Worm (Caenorhabditis elegans): Measurements from ENCODE around the gene twk-7.
A peak's percentile ranks its signal among the peaks of the same experiment; 100 is the strongest.

twk-7 gene

DNA sequence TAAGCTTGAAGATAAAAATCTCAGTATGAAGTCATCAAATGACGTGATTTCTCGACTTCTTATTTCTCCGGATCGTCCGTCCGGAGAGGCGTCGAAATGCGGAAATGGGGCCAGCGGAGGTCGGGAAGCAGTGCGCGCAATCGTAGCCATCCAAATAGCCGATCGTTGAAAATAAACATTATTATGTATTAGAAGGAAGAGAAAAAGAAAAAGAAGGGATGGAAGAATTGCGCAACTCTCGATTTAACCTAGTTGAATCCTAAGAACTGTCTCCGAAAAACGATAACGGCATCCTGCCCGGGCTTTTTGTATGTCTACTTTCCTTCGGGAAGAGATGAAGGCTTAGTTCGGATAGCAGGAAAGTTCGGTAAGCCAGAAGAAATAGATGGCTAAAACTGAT is 41.4 kb downstream of the twk-7 start:
- TF ChIP-seq skn-1 (tag; optimal IDR thresholded peaks at IDR 0.05) = no peak
- no peak for TF ChIP-seq mep-1 (tag; optimal IDR thresholded peaks at IDR 0.05)
- TF ChIP-seq daf-16 (GFP tag; optimal IDR thresholded peaks at IDR 0.05) = no peak
- TF ChIP-seq daf-16 (tag; optimal IDR thresholded peaks at IDR 0.05) = no peak
- TF ChIP-seq Y75B8A.6 (GFP tag; IDR thresholded peaks at IDR 0.05) = no peak

DNA sequence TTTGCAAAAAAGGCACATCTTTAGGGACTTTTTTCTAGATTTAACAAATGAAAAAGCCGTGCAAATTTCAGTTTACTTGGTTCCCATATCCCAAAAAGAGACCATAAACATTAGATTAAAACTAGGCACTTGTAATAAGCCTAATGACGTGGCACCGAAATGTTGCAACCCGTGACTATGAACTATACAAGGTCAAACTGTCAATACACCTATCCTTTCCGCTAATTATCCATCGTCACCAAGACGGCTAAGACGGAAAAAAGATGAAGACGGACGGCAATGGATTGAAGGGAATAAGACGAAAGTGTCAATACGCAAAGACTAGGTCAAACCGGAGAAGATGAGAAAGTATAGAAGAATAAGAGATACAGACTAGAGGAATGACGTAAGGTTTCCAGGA is 44.6 kb downstream of the twk-7 start:
- TF ChIP-seq dve-1 (tag; optimal IDR thresholded peaks at IDR 0.05; ENCODE audit: insufficient read depth) = no peak
- peak; percentile 4 for TF ChIP-seq hlh-11 (tag; optimal IDR thresholded peaks at IDR 0.05)
- TF ChIP-seq unc-62 (GFP tag; optimal IDR thresholded peaks at IDR 0.05 in 1 of 2) = peak in 1 of 2 experiments; percentile 50
- TF ChIP-seq unc-62 (tag; optimal IDR thresholded peaks at IDR 0.05) = no peak
- TF ChIP-seq nhr-28 (tag; optimal IDR thresholded peaks at IDR 0.05) = peak; percentile 38
- peak; percentile 1 for TF ChIP-seq aha-1 (tag)
- TF ChIP-seq dmd-6 (GFP tag; IDR thresholded peaks at IDR 0.05) = no peak
- TF ChIP-seq nhr-25 (tag; optimal IDR thresholded peaks at IDR 0.05; ENCODE audit: borderline replicate concordance, insufficient read depth) = peak; percentile 26

DNA sequence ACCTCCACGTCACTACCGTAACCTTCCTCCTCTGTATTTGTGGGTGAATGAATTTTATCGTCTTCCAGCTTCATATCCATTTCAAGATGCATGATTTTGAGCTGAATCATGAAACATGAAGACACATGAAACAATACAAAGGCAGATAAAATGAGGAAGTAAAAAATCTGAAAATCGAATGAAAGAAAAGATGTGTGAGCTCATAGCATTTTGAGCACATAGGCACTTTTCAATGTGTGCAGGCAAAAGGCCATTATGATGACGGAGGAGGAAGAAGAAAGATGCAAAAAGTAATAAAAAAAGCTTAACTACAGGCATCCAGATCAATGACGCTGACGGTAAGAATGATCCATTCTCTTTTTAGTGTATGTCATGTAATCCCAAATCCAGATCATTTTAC is 45.8 kb downstream of the twk-7 start, which contains the start of gene ztf-30:
TSS of gene ztf-30 (minus strand) at position 101 of the 400 bp plus-strand sequence.
- no peak for TF ChIP-seq madf-5 (GFP tag; IDR thresholded peaks at IDR 0.05)
- no peak for TF ChIP-seq dpl-1 (GFP tag; optimal IDR thresholded peaks at IDR 0.05)
- TF ChIP-seq snpc-4 (tag; optimal IDR thresholded peaks at IDR 0.05) = no peak
- TF ChIP-seq zip-11 (GFP tag; IDR thresholded peaks at IDR 0.05) = no peak
- TF ChIP-seq F44E2.7 (GFP tag; IDR thresholded peaks at IDR 0.05) = no peak
- no peak for TF ChIP-seq lim-7 (GFP tag; IDR thresholded peaks at IDR 0.05)
- no peak for TF ChIP-seq hlh-11 (tag; optimal IDR thresholded peaks at IDR 0.05)
- TF ChIP-seq attf-4 (tag; optimal IDR thresholded peaks at IDR 0.05) = no peak
- TF ChIP-seq dmd-9 (GFP tag; IDR thresholded peaks at IDR 0.05) = no peak
- no peak for TF ChIP-seq ces-1 (GFP tag; optimal IDR thresholded peaks at IDR 0.05)
- no peak for TF ChIP-seq unc-62 (GFP tag; optimal IDR thresholded peaks at IDR 0.05 in 1 of 2)
- TF ChIP-seq unc-62 (tag; optimal IDR thresholded peaks at IDR 0.05) = no peak
- no peak for TF ChIP-seq Y75B8A.6 (GFP tag; IDR thresholded peaks at IDR 0.05)
- no peak for TF ChIP-seq zag-1 (tag; optimal IDR thresholded peaks at IDR 0.05)
- no peak for TF ChIP-seq php-3 (GFP tag; IDR thresholded peaks at IDR 0.05)

- TF ChIP-seq jun-1 (tag; optimal IDR thresholded peaks at IDR 0.05) = no peak
- peak; percentile 38 for TF ChIP-seq aha-1 (tag)
Observed at ce11 chrIII:8596692-8597091, 46.8 kb downstream of the twk-7 start.

DNA sequence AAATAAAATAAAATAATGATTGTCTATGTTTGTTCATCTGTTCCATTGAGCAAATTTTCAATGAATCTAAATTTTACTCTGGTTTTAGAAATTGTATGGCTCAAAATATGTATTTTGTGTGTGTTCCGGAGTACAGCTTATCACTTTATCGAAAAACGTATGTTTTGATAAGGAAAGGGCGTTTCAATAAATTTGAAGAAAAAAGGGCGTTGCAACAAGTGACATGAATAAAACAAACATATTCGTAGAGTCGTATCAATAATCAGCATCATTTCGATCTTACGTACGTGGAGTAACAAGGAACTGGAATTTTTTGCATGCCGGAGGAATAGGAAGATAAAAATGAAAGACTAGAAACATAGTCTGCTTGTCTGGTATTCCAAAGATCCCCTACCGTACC is 49.5 kb downstream of the twk-7 start:
- TF ChIP-seq nhr-28 (tag; optimal IDR thresholded peaks at IDR 0.05) (peak; percentile 90), daf-16 (GFP tag; optimal IDR thresholded peaks at IDR 0.05) (no peak), daf-16 (tag; optimal IDR thresholded peaks at IDR 0.05) (peak; percentile 35), ces-1 (GFP tag; optimal IDR thresholded peaks at IDR 0.05) (no peak), hlh-11 (tag; optimal IDR thresholded peaks at IDR 0.05) (peak; percentile 52), attf-4 (tag; optimal IDR thresholded peaks at IDR 0.05) (no peak), D1046.2 (GFP tag; IDR thresholded peaks at IDR 0.05) (no peak), dmd-6 (GFP tag; IDR thresholded peaks at IDR 0.05) (peak; percentile 59; the same call in 1 of the 2 replicates), nhr-48 (tag; optimal IDR thresholded peaks at IDR 0.05) (no peak), aha-1 (tag) (peak; percentile 89), rbr-2 (tag; optimal IDR thresholded peaks at IDR 0.05) (no peak), pqm-1 (tag; optimal IDR thresholded peaks at IDR 0.05) (peak; percentile 96)

- no peak for TF ChIP-seq R02D3.7 (tag; optimal IDR thresholded peaks at IDR 0.05)
- no peak for TF ChIP-seq set-16 (GFP tag; IDR thresholded peaks at IDR 0.05)
Observed at ce11 chrIII:8593620-8594019, 49.9 kb downstream of the twk-7 start, which contains the start of gene C06E1.7. Gene C06E1.7, minus strand, starts transcription at chrIII:8593720.
